Fruit fly (Drosophila melanogaster): ENCODE measurements around the gene Raf.
A peak's percentile ranks its signal among the peaks of the same experiment; 100 is the strongest.

Gene Raf

DNA sequence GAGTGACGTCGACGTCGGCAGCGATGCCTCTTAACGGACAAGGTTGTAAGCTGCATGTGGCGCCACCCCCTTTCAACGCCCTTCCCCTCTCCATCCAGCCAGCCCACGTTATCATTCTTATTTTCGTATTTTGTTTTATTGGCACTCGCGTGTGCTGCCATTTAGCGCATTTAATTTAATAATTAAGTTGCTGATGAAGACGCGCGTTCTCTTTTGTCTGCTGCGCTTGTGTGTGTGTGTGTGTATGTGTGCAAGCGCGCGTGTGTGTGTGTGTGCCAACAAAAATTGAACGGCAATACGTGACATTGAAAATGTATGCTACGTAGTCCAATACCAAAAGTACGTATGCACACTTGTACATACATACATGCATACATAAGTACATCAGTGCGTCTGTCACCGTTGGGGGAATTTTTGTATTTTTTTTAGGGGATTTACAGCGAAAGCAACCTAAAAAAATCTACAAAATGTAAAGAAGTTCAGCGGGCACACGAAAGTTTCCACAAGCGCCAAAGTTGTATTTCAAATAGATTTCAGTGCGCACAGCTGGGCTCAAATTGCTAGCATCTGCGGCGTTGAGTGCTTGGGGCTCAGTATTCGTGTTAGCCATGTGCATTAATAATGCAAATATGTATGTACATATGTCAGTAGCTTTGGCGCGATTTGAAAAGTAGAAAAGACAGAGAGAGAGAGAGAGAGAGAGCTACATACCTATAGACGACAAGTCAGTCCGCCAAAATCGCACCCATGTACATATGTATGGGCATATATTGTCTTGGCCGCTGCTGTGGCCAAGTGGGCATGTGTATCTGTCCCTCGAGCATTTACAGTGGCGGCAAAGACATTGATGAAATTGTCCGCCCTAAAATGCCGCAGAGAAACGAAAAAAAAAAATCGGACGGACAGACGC, 6.6 kb downstream of the Raf start (continued):
- TF ChIP-seq knrl (GFP tag; IDR thresholded peaks at IDR 0.05; ENCODE audit: partially characterized antibody) (no peak), CG17186 (GFP tag; optimal IDR thresholded peaks at IDR 0.05) (peak; percentile 69), zen2 (GFP tag; IDR thresholded peaks at IDR 0.05; ENCODE audit: partially characterized antibody) (no peak), lilli (GFP tag; optimal IDR thresholded peaks at IDR 0.05) (peak; percentile 78), eve (GFP tag; optimal IDR thresholded peaks at IDR 0.05) (peak in 1 of 2 experiments; percentile 96), bigmax (GFP tag; optimal IDR thresholded peaks at IDR 0.05) (no peak), Ets97D (GFP tag; optimal IDR thresholded peaks at IDR 0.05) (peak; percentile 41), mam (GFP tag; optimal IDR thresholded peaks at IDR 0.05) (peak; percentile 76), chif (GFP tag; optimal IDR thresholded peaks at IDR 0.05) (peak; percentile 78 to 86), CG4707 (GFP tag; optimal IDR thresholded peaks at IDR 0.05) (peak; percentile 45), ap (GFP tag; IDR thresholded peaks at IDR 0.05) (peak; percentile 61), CG30403 (GFP tag; optimal IDR thresholded peaks at IDR 0.05) (peak; percentile 83), zf30C (GFP tag; optimal IDR thresholded peaks at IDR 0.05) (no peak), Asciz (GFP tag; optimal IDR thresholded peaks at IDR 0.05) (peak; percentile 73), Doc2 (GFP tag; IDR thresholded peaks at IDR 0.05) (0 out of 2 replicates have a peak, but pooled peaks have one; percentile 11), CG18764 (GFP tag; optimal IDR thresholded peaks at IDR 0.05) (peak; percentile 71), dan (GFP tag; IDR thresholded peaks at IDR 0.05) (peak; percentile 17; the same call in 1 of the 2 replicates), dm (GFP tag; optimal IDR thresholded peaks at IDR 0.05) (peak; percentile 74), Sox100B (GFP tag; optimal IDR thresholded peaks at IDR 0.05) (peak; percentile 85), Hand (GFP tag; optimal IDR thresholded peaks at IDR 0.05) (peak; percentile 61), crc (GFP tag; optimal IDR thresholded peaks at IDR 0.05) (peak; percentile 73), Nf-YA (GFP tag; IDR thresholded peaks at IDR 0.05) (peak; percentile 58; the same call in 1 of the 2 replicates), HLH54F (GFP tag; optimal IDR thresholded peaks at IDR 0.05) (peak; percentile 81), cad (GFP tag; optimal IDR thresholded peaks at IDR 0.05) (no peak), zen (tag; optimal IDR thresholded peaks at IDR 0.05) (peak; percentile 56), CG12744 (GFP tag; optimal IDR thresholded peaks at IDR 0.05) (peak; percentile 66), CG9437 (GFP tag; optimal IDR thresholded peaks at IDR 0.05) (peak; percentile 79), Dek (tag; optimal IDR thresholded peaks at IDR 0.05) (peak; percentile 57), CG6791 (GFP tag; IDR thresholded peaks at IDR 0.05; ENCODE audit: partially characterized antibody) (no peak), ken (GFP tag; IDR thresholded peaks at IDR 0.05) (peak; percentile 74; the same call in 2 of the 3 replicates), CG6254 (GFP tag; optimal IDR thresholded peaks at IDR 0.05) (peak; percentile 77), CG4360 (GFP tag; IDR thresholded peaks at IDR 0.05) (peak; percentile 41), CG6689 (GFP tag; IDR thresholded peaks at IDR 0.05) (peak; percentile 90), hb (GFP tag; IDR thresholded peaks at IDR 0.05; ENCODE audit: partially characterized antibody) (no peak), CG6272 (GFP tag; IDR thresholded peaks at IDR 0.05) (peak; percentile 64), CG3065 (GFP tag; optimal IDR thresholded peaks at IDR 0.05) (peak; percentile 55), her (GFP tag; optimal IDR thresholded peaks at IDR 0.05) (peak; percentile 80), pita (GFP tag; optimal IDR thresholded peaks at IDR 0.05) (no peak), Meics (GFP tag; optimal IDR thresholded peaks at IDR 0.05) (peak; percentile 76), sna (GFP tag; IDR thresholded peaks at IDR 0.05; ENCODE audit: partially characterized antibody) (no peak), sim (GFP tag; IDR thresholded peaks at IDR 0.05) (peak; percentile 58), CG10267 (tag; optimal IDR thresholded peaks at IDR 0.05) (peak; percentile 64), CG2889 (GFP tag; IDR thresholded peaks at IDR 0.05) (peak; percentile 51; the same call in 1 of the 3 replicates), Fer2 (tag; optimal IDR thresholded peaks at IDR 0.05) (peak; percentile 60), CG10147 (GFP tag; optimal IDR thresholded peaks at IDR 0.05) (peak; percentile 58), CG12155 (GFP tag; optimal IDR thresholded peaks at IDR 0.05) (peak; percentile 78), CG2116 (GFP tag; optimal IDR thresholded peaks at IDR 0.05) (peak; percentile 49), zfh2 (GFP tag; optimal IDR thresholded peaks at IDR 0.05) (peak; percentile 68)
